Fruit fly (Drosophila melanogaster): ENCODE measurements around the gene Jon25Bi.

The Jon25Bi gene

DNA sequence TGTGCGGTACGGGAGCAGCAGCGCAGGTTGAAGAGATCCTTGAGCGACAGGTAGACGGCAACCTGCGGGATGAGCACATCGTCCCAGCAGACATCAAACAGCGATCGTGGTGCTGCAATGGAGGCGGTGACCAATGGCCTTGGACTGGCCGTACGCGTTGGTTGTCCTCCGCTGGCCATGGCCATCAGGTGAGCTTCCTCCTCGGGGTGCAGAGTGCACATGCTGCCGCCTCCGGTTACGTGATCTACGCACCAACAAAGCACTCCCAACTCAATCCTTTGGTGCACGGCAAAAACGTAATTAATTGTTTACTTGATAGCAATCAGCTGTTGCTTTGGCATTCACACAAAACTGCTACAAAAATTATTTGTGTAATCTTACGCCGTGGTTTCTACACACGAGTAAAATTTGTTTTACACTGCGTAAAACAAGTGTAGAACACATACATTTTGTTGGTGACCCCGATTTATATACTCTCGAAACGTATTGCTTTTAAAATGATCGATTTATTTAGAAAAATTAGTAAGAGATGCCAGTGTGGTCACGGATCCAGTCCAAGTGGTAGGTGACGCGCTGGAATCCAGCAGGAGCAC, 5.4 kb downstream of the Jon25Bi start, which contains the start of gene jet:
Gene jet, minus strand, starts transcription at position 332 of the 593 bp plus-strand sequence.
- no peak for TF ChIP-seq CG17801 (GFP tag; optimal IDR thresholded peaks at IDR 0.05; ENCODE audit: partially characterized antibody)

DNA sequence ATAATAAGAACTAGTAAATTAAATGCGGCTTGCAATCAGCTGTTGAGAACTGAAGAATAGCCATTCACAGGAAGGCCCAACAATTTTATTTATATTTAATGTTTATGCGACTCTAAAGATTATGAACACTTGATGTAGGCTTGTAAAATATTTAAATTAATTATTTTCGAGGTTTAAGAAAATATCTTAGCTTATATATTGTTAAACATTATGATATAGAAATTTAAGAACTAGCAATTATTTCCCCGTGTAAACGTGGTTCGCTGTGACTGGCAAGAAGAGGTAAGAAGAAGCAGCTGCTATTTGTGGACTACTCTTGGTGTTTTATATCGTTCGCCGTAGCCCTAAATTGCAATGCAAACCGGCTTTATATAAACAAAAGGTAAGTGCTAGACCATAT, 9.6 kb downstream of the Jon25Bi start, which contains the start of the genes mRpL24 and betaggt-I:
Gene mRpL24, minus strand, starts transcription at position 62 of the 400 bp plus-strand sequence.
Gene betaggt-I, plus strand, starts transcription at position 280 of the 400 bp plus-strand sequence.
- TF ChIP-seq CG17801 (GFP tag; optimal IDR thresholded peaks at IDR 0.05; ENCODE audit: partially characterized antibody), result peak; percentile 98

DNA sequence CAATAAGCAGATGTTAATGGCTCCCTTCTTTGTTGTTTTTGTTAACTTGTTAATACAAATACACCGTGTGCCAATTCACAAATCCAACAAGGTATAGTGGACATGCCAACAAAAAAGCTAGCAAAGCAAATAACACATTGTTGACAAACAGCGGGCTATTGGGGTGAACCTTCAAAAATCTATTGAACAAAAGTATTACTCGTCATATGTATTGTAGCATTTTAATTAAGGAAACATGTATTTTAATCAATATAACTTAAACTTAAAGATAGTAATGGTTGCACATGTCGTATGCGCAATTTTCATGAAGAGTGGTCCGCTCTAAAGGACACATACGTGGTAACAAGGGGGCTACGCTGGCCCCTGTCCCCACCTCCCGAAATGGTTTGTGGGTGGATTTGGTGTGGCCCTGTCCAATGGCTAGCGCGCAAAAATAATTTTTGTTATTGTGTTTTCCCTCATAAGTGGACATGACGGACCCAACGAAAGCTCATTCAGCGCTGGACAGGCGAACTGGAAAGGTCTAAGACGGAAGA, 12.6 kb downstream of the Jon25Bi start, which contains the start of gene synr:
Gene synr, plus strand, starts transcription at position 486 of the 536 bp plus-strand sequence.
- no peak for TF ChIP-seq CG17801 (GFP tag; optimal IDR thresholded peaks at IDR 0.05; ENCODE audit: partially characterized antibody)

DNA sequence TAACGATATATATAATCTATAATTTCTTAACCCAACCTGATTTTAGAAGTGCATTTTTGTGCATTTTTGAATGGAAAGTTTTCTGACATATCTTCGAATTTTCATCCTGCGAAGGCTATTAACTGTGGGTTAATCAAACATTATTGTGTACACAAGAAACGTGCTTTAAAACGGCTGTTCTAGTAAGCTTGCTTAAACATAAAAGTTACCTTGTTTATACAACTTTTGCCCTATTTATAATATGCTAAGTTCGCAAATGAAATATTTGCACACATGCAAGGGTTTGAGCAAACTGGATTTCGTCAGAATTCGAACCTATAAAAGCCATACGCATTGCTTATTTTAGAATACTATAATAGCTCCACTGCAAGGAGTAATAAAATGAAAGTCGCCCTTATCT, 17.9 kb downstream of the Jon25Bi start, which contains the start of gene Sgs1:
Gene Sgs1, plus strand, starts transcription at position 350 of the 400 bp plus-strand sequence.
- TF ChIP-seq CG17801 (GFP tag; optimal IDR thresholded peaks at IDR 0.05; ENCODE audit: partially characterized antibody), result no peak

DNA sequence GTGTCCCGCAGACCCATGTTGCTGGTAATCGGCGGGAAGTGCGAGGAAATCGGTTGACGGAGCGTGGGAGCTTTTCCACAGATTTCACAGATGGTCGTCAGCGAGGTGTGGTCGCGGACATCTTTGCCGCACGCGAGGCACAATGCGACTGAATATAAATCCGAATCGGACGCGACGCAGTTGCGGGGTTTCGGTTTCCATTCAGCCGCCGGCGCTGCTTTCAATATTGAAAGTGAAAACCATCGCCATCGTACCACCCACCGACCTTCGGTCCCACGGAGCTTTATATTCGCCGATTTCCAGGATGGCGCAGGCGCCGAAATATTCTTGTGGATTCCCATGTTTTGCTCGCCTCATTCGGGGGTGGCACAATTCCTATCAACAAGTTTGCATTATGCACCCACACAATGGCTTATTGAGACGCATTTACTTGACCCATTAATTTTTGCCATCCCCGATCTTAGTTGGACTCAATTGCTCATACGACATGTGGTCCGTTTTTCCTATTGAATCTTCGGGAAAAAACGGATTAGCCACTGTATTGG, 18.5 kb downstream of the Jon25Bi start, which contains the start of gene hoe2:
Gene hoe2, minus strand, starts transcription at position 126 of the 545 bp plus-strand sequence.
- TF ChIP-seq CG17801 (GFP tag; optimal IDR thresholded peaks at IDR 0.05; ENCODE audit: partially characterized antibody), result no peak

DNA sequence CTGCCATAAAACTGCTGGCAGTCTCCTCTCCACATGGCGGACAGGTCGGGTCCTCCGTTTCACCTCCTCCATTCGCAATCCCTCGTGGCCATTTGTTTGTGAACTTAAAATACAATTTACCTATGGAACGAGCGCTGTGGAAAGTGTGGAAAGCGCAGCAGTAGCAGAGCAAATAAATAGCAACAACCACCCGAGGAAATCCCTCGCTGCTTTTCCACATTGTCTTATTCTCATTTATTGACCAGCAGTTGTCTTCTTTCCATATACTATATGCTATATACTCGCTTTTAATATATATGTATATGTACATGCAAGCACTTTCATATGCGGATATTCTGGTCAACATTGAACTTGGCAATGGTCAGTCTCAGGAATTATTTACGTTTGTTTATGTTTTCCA, 22.7 kb downstream of the Jon25Bi start, which contains the start of gene hoe1:
Gene hoe1, minus strand, starts transcription at position 101 of the 400 bp plus-strand sequence.
- no peak for TF ChIP-seq CG17801 (GFP tag; optimal IDR thresholded peaks at IDR 0.05; ENCODE audit: partially characterized antibody)

DNA sequence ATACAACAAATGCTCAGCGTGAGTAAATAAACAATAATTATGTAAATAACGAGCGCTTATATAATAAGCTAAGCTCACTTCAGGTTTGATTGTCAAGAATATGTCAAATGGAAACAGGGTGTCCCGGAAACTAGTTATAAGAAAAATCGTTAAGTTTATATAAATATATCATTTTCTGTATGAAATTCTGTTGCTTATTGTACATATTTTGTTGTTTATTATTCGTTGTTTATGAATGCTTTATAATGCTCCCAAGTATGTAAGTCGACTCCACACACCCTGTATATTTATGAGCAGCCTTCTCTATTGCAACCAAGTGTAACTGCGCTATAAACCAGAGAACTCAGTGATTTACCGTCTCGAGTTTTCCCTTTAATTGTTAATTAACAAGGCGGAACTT, 24.4 kb downstream of the Jon25Bi start:
- no peak for TF ChIP-seq CG17801 (GFP tag; optimal IDR thresholded peaks at IDR 0.05; ENCODE audit: partially characterized antibody)

DNA sequence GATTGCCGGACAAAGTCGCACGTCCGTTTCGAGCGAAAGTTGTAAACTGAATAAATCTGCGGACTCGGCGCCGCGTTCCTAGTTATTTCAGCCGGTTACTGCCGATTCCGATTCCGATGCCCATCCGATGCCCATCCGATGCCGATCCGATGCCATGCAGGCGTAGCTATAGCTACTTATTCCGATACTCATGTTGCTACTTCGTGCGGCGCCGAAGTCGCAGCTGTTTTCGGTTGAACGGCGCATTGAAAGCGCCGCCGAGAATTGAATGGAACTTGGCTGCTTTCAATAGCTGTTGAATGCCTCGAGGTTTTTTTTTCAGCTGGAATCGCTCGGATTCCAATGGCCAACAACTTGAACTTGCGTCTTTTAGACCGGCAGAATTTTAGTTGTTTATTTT, 26.6 kb downstream of the Jon25Bi start:
- no peak for TF ChIP-seq CG17801 (GFP tag; optimal IDR thresholded peaks at IDR 0.05; ENCODE audit: partially characterized antibody)

DNA sequence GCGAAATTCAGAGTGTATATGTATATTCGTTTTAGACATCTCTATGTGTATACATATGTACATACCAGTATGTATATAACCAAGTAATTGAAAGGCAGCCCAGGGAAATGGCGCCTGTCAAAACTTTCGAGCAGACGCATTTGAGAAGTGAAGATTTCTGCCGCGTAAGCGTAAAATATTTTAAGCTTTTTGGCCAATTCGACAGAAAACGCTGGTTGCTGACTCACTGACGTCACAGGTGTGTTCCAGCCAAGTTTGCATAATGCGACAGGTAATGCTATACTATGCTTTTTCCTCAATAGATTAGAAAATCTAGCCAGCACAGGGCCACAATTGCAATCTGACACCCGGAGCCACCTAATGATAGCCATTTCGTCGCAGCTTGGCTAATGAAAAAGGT, 38.2 kb downstream of the Jon25Bi start:
- no peak for TF ChIP-seq CG17801 (GFP tag; optimal IDR thresholded peaks at IDR 0.05; ENCODE audit: partially characterized antibody)

DNA sequence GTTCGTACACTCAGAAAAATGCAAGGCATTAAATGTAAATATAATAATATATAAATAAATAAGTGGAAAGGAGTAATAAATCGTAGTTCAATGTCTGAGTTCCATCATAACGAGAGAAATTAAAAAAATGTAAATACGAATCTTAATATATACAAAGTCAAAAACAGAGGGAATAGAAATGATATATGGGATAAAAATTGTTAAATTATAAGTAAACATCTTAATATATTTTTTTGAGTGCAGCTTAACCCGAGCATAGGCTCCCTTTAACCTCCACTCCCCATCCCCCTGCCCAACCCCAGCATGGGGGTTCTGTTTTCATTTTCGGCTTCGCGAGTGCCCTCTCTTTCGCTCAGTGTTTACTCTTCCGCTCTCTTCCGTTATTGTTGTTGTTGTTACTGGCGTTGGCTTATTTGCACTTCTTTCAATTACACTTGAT, 39.2 kb downstream of the Jon25Bi start:
- peak; percentile 99 for TF ChIP-seq CG17801 (GFP tag; optimal IDR thresholded peaks at IDR 0.05; ENCODE audit: partially characterized antibody)

DNA sequence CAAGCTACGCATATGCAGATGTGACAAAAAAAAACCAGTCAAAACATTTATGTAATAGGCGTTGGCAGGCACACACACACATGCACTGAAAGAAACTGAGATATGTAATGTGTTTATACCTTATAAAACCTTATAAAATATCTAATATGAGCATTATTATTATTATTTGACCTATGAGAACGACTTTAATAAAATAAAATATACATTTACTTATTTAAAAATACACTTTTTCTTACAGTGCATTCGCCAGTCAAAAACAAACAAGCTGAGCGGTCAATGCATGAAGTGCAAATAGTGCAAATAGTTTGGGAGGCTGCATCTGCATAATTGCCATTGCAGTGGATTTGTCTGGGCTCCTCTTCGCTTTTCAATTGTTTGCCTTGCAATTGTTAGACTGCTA, 47.0 kb downstream of the Jon25Bi start:
- TF ChIP-seq CG17801 (GFP tag; optimal IDR thresholded peaks at IDR 0.05; ENCODE audit: partially characterized antibody), result peak; percentile 79

DNA sequence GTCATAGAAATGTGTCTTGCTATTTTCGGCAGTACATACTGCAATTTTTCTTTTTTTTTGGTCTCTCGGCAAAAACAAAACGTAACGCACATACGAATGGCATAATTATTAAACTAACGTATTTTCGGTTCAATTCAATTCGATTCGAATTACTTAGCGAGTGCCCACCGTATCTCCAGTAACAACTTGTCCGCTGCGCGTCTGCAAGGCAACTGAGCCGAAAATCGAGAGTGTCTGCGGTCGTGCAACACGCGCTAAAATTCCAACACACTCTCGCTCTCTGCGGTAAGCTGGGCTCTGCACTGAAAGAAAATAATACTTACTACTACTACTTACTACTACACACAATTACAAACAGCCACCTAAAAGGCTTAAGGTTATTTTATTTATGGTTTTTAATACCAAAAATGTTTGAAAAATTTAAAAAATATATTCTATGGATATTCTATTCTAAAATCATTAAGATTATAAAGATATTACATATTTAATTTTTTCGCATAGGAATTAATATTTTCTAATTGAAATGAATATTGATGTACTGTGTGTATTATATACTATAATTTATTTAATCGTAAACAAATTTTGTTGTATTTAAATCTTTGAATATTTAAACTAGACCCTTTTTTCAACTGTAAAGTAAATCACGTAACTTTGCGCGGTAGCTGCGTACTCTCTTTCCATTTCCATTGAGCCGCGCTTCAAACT, 48.2 kb downstream of the Jon25Bi start, which contains the start of gene snsl:
Gene snsl, minus strand, starts transcription at position 217 of the 705 bp plus-strand sequence.
- TF ChIP-seq CG17801 (GFP tag; optimal IDR thresholded peaks at IDR 0.05; ENCODE audit: partially characterized antibody), result peak; percentile 64

DNA sequence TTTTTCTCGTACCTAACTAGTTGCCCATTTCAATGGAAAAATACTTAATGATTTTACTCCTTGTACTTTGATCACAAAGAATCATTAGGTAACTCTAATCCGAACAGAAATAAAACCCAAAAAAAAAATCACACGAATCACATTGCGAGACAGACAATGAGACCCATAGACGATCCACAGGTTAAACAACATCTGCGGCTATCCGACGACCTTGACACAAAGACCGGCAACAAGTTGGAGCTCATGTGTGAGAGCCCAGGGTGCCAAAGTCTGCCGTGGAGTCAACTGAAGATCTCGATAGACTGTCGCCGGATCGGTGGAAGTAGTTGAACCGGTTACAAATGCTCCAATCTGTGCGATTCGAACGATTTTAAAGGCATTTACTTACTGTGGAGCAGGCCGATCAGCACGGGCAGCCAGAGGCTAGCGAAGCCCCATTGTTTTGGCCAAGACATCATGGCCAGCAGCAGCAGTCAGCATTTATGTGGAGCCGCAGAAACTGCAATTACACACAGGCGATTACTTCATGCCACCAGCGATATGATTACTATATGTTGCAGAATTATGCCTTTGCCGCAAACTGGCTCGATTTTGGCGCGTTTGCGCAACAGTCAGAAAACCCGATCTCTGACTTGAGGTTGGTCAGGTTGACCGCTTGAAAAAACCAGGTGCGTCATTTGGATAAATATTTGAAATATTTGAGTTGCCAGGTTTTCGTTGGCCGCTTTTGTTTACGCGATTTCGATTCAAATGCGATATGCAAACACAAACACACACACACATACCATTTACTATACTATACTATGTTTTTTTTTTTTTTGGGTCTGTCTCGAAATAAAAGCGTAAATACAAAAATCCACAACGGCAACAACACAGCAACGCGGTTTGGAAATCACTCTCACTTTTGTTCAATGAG, 49.3 kb downstream of the Jon25Bi start:
- TF ChIP-seq CG17801 (GFP tag; optimal IDR thresholded peaks at IDR 0.05; ENCODE audit: partially characterized antibody), result no peak

Data from ovary, adult (tissue).